Worm (Caenorhabditis elegans) whole organism, young adult: ENCODE data around the gene gspd-1.

Experiments
- B0261.1 ChIP-seq: sonication (generic microtip); optimal IDR thresholded peaks from 2 replicates; lab custom pipeline; 2016; ENCODE audit warnings: mild to moderate bottlenecking, missing genetic modification characterization, moderate library complexity, missing compliant biosample characterization
- C06A6.2 ChIP-seq: fragments of 200-800 bp; sonication (Bioruptor generic); conservative IDR thresholded peaks from 2 replicates; pipeline ENCODE4 v1.3.6; 2022; ENCODE audit warnings: missing genetic modification characterization, missing compliant biosample characterization
- C17E4.6 ChIP-seq: fragments of 200-800 bp; sonication (Bioruptor generic); IDR thresholded peaks from 2 replicates; pipeline ENCODE4 v1.3.6; 2022; ENCODE audit warnings: missing genetic modification reagents, missing genetic modification characterization, missing compliant biosample characterization
- F22D6.2 ChIP-seq: sonication (generic microtip); optimal IDR thresholded peaks from 2 replicates; lab custom pipeline; 2016; ENCODE audit warnings: mild to moderate bottlenecking, missing genetic modification characterization, missing compliant biosample characterization
- F37B4.10 ChIP-seq: fragments of 200-800 bp; sonication (Bioruptor generic); IDR thresholded peaks from 2 replicates; pipeline ENCODE4 v1.3.6; 2022; ENCODE audit warnings: missing genetic modification characterization, missing compliant biosample characterization
- F55B11.4 ChIP-seq: sonication (generic microtip); optimal IDR thresholded peaks from 2 replicates; lab custom pipeline; 2016; ENCODE audit warnings: missing compliant biosample characterization, missing genetic modification characterization, borderline replicate concordance; ENCODE audit not compliant: insufficient read depth
- F57A8.1 ChIP-seq: fragments of 200-800 bp; sonication (Bioruptor generic); optimal IDR thresholded peaks from 2 replicates; lab custom pipeline; 2018; ENCODE audit warnings: mild to moderate bottlenecking, missing genetic modification characterization, moderate library complexity, missing compliant biosample characterization
- Y53G8AR.9 ChIP-seq: fragments of 200-800 bp; sonication (Bioruptor generic); conservative IDR thresholded peaks from 2 replicates; pipeline ENCODE4 v1.3.6; 2022; ENCODE audit warnings: missing genetic modification reagents, missing genetic modification characterization, missing compliant biosample characterization
- Y67H2A.10 ChIP-seq: fragments of 200-800 bp; sonication (Bioruptor generic); conservative IDR thresholded peaks from 2 replicates; pipeline ENCODE4 v1.3.6; 2022; ENCODE audit warnings: missing genetic modification reagents, missing genetic modification characterization, missing compliant biosample characterization
- ama-1 ChIP-seq, 3 experiments: fragments of 150-350 bp in 1 of 3; sonication (generic microtip) in 2 of 3; optimal IDR thresholded peaks; 2 replicates each; lab custom pipeline; 2014 to 2018; ENCODE audit warnings: missing biosample characterization in 2 of 3, missing genetic modification characterization in 2 of 3, missing genetic modification reagents in 2 of 3
- aptf-3 ChIP-seq: fragments of 200-800 bp; sonication (Bioruptor generic); IDR thresholded peaks from 2 replicates; pipeline ENCODE4 v1.3.6; 2022; ENCODE audit warnings: missing genetic modification characterization, missing compliant biosample characterization
- attf-3 ChIP-seq: fragments of 200-800 bp; sonication (Bioruptor generic); conservative IDR thresholded peaks from 2 replicates; pipeline ENCODE4 v1.3.6; 2022; ENCODE audit warnings: missing genetic modification reagents, missing genetic modification characterization, missing compliant biosample characterization
- attf-5 ChIP-seq: fragments of 200-800 bp; sonication (Bioruptor generic); optimal IDR thresholded peaks from 2 replicates; lab custom pipeline; 2018; ENCODE audit warnings: mild to moderate bottlenecking, missing genetic modification characterization, missing compliant biosample characterization
- attf-6 ChIP-seq: fragments of 200-800 bp; sonication (Bioruptor generic); IDR thresholded peaks from 2 replicates; pipeline ENCODE4 v1.3.6; 2022; ENCODE audit warnings: missing genetic modification reagents, missing genetic modification characterization, missing compliant biosample characterization
- bed-2 ChIP-seq: fragments of 200-800 bp; sonication (Bioruptor generic); IDR thresholded peaks from 2 replicates; pipeline ENCODE4 v1.3.6; 2022; ENCODE audit warnings: missing genetic modification reagents, missing genetic modification characterization, missing compliant biosample characterization
- ceh-100 ChIP-seq: fragments of 200-800 bp; sonication (Bioruptor generic); IDR thresholded peaks from 2 replicates; pipeline ENCODE4 v1.3.6; 2022; ENCODE audit warnings: missing genetic modification reagents, missing genetic modification characterization, missing compliant biosample characterization
- ceh-91 ChIP-seq: fragments of 200-800 bp; sonication (Bioruptor generic); IDR thresholded peaks from 2 replicates; pipeline ENCODE4 v1.3.6; 2022; ENCODE audit warnings: missing genetic modification reagents, missing genetic modification characterization, missing compliant biosample characterization
- chd-7 ChIP-seq: sonication (generic microtip); optimal IDR thresholded peaks from 2 replicates; lab custom pipeline; 2016; ENCODE audit warnings: mild to moderate bottlenecking, missing genetic modification characterization, moderate library complexity, missing compliant biosample characterization
- efl-1 ChIP-seq: fragments of 150-350 bp; optimal IDR thresholded peaks from 2 replicates; lab custom pipeline; 2014; ENCODE audit warnings: missing biosample characterization, missing genetic modification reagents, missing genetic modification characterization
- egl-18 ChIP-seq: fragments of 200-800 bp; sonication (Bioruptor generic); IDR thresholded peaks from 2 replicates; pipeline ENCODE4 v1.3.6; 2022; ENCODE audit warnings: missing genetic modification reagents, missing genetic modification characterization, missing compliant biosample characterization
- ets-4 ChIP-seq: fragments of 200-800 bp; sonication (Bioruptor generic); optimal IDR thresholded peaks from 2 replicates; lab custom pipeline; 2018; ENCODE audit warnings: mild to moderate bottlenecking, missing genetic modification characterization, missing compliant biosample characterization
- hlh-12 ChIP-seq: sonication (generic microtip); optimal IDR thresholded peaks from 2 replicates; lab custom pipeline; 2016; ENCODE audit warnings: missing genetic modification characterization, missing compliant biosample characterization
- hmg-1.2 ChIP-seq: fragments of 200-800 bp; sonication (Bioruptor generic); IDR thresholded peaks from 2 replicates; pipeline ENCODE4 v1.3.6; 2022; ENCODE audit warnings: missing genetic modification reagents, missing genetic modification characterization, missing compliant biosample characterization
- hsf-1 ChIP-seq: fragments of 200-800 bp; sonication (Bioruptor generic); IDR thresholded peaks from 2 replicates; pipeline ENCODE4 v1.3.6; 2022; ENCODE audit warnings: missing genetic modification reagents, missing genetic modification characterization, missing compliant biosample characterization
- lag-1 ChIP-seq: fragments of 200-800 bp; sonication (Bioruptor generic); IDR thresholded peaks from 2 replicates; pipeline ENCODE4 v1.3.6; 2022; ENCODE audit warnings: missing genetic modification reagents, missing genetic modification characterization, missing compliant biosample characterization
- let-526 ChIP-seq: fragments of 200-800 bp; sonication (Bioruptor generic); IDR thresholded peaks from 2 replicates; pipeline ENCODE4 v1.3.6; 2022; ENCODE audit warnings: missing genetic modification reagents, missing genetic modification characterization, missing compliant biosample characterization
- lin-40 ChIP-seq: sonication (generic microtip); optimal IDR thresholded peaks from 2 replicates; lab custom pipeline; 2016; ENCODE audit warnings: missing genetic modification characterization, mild to moderate bottlenecking, missing compliant biosample characterization, missing genotype, missing genetic modification reagents
- lin-54 ChIP-seq: fragments of 200-800 bp; sonication (Bioruptor generic); optimal IDR thresholded peaks from 2 replicates; lab custom pipeline; 2018; ENCODE audit warnings: mild to moderate bottlenecking, missing genetic modification characterization, missing compliant biosample characterization
- lir-1 ChIP-seq: fragments of 200-800 bp; sonication (Bioruptor generic); conservative IDR thresholded peaks from 2 replicates; pipeline ENCODE4 v1.3.6; 2022; ENCODE audit warnings: missing genetic modification reagents, missing genetic modification characterization, missing compliant biosample characterization
- mxl-1 ChIP-seq: sonication (generic microtip); optimal IDR thresholded peaks from 2 replicates; lab custom pipeline; 2016; ENCODE audit warnings: missing genetic modification characterization, missing compliant biosample characterization
- nfya-1 ChIP-seq: sonication (generic microtip); optimal IDR thresholded peaks from 2 replicates; lab custom pipeline; 2017; ENCODE audit warnings: antibody characterized with exemption, missing compliant biosample characterization, missing genetic modification characterization, borderline replicate concordance; ENCODE audit not compliant: insufficient read depth
- nhr-120 ChIP-seq: fragments of 200-800 bp; sonication (Bioruptor generic); IDR thresholded peaks from 2 replicates; pipeline ENCODE4 v1.3.6; 2022; ENCODE audit warnings: missing genetic modification characterization, missing compliant biosample characterization
- nhr-179 ChIP-seq: sonication (generic microtip); optimal IDR thresholded peaks from 2 replicates; lab custom pipeline; 2016; ENCODE audit warnings: mild to moderate bottlenecking, missing genetic modification characterization, missing compliant biosample characterization
- nhr-80 ChIP-seq: sonication (generic microtip); optimal IDR thresholded peaks from 2 replicates; lab custom pipeline; 2016; ENCODE audit warnings: missing genetic modification characterization, missing compliant biosample characterization
- nhr-90 ChIP-seq: sonication (generic microtip); optimal IDR thresholded peaks from 2 replicates; lab custom pipeline; 2016; ENCODE audit warnings: missing genotype, mild to moderate bottlenecking, missing genetic modification characterization, missing compliant biosample characterization
- pha-4 ChIP-seq: fragments of 150-350 bp; sonication (generic microtip); optimal IDR thresholded peaks from 2 replicates; lab custom pipeline; 2014; ENCODE audit warnings: missing biosample characterization, missing genetic modification reagents, missing genetic modification characterization
- rcor-1 ChIP-seq: fragments of 200-800 bp; sonication (Bioruptor generic); IDR thresholded peaks from 2 replicates; pipeline ENCODE4 v1.3.6; 2022; ENCODE audit warnings: missing genetic modification reagents, missing genetic modification characterization, missing compliant biosample characterization
- rpc-1 ChIP-seq, 2 experiments: fragments of 150-350 bp in 1 of 2; sonication (generic microtip) in 1 of 2; optimal IDR thresholded peaks; 2 replicates each; lab custom pipeline; 2014 to 2018; ENCODE audit warnings: missing biosample characterization in 1 of 2, missing genetic modification characterization in 1 of 2, missing genetic modification reagents in 1 of 2, missing genotype in 1 of 2
- sea-2 ChIP-seq: fragments of 200-800 bp; sonication (Bioruptor generic); IDR thresholded peaks from 2 replicates; pipeline ENCODE4 v1.3.6; 2022; ENCODE audit warnings: missing genetic modification characterization, missing compliant biosample characterization
- snpc-1.1 ChIP-seq: sonication (generic microtip); optimal IDR thresholded peaks from 2 replicates; lab custom pipeline; 2017; ENCODE audit warnings: missing genetic modification characterization, mild to moderate bottlenecking, missing compliant biosample characterization, antibody characterized with exemption, moderate library complexity, missing genotype, missing genetic modification reagents; ENCODE audit not compliant: insufficient read depth
- snpc-1.3 ChIP-seq: sonication (generic microtip); optimal IDR thresholded peaks from 2 replicates; lab custom pipeline; 2017; ENCODE audit warnings: missing genetic modification characterization, mild to moderate bottlenecking, missing compliant biosample characterization, antibody characterized with exemption, moderate library complexity, missing genotype, missing genetic modification reagents; ENCODE audit not compliant: insufficient read depth
- tbx-9 ChIP-seq: sonication (generic microtip); optimal IDR thresholded peaks from 2 replicates; lab custom pipeline; 2016; ENCODE audit warnings: borderline replicate concordance, missing genetic modification characterization, inconsistent platforms, missing compliant biosample characterization
- tlf-1 ChIP-seq: fragments of 200-800 bp; sonication (Bioruptor generic); optimal IDR thresholded peaks from 2 replicates; lab custom pipeline; 2018; ENCODE audit warnings: mild to moderate bottlenecking, missing genetic modification characterization, missing compliant biosample characterization
- zfh-2 ChIP-seq: fragments of 200-800 bp; sonication (Bioruptor generic); conservative IDR thresholded peaks from 2 replicates; pipeline ENCODE4 v1.3.6; 2022; ENCODE audit warnings: missing genetic modification reagents, missing genetic modification characterization, missing compliant biosample characterization
- ztf-26 ChIP-seq: sonication (generic microtip); optimal IDR thresholded peaks from 2 replicates; lab custom pipeline; 2017; ENCODE audit warnings: missing genetic modification characterization, missing compliant biosample characterization
- ztf-3 ChIP-seq: fragments of 200-800 bp; sonication (Bioruptor generic); optimal IDR thresholded peaks from 2 replicates; lab custom pipeline; 2018; ENCODE audit warnings: mild to moderate bottlenecking, missing genetic modification characterization, missing compliant biosample characterization

gspd-1 gene

DNA sequence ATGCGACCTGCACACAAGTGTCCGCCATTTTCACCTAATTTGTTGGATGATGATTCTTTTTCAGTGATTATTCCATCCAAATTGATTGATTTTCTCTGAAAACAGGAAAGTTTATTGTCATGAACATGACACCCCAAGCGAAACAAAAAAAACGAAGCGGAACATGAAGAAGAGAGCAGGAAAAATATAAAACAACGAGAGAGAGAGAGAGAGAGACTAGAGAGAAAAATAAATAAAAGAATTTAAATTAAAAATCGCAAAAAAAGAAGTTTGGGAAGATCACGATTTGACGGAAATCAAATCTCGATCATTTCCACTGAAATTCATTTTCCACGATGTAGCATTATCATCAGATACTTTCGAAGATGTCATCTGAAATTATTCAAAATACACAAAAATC, 42.5 kb downstream of the gspd-1 start, which contains the start of gene klp-12:
Gene klp-12, minus strand, starts transcription at position 101 of the 400 bp plus-strand sequence.
- no peak for TF ChIP-seq bed-2
- no peak for TF ChIP-seq chd-7
- TF ChIP-seq F55B11.4, result no peak
- TF ChIP-seq tlf-1, result no peak
- no peak for TF ChIP-seq C06A6.2 (GFP tag; lab: Robert Waterston, UW)
- TF ChIP-seq F37B4.10 (GFP tag; lab: Robert Waterston, UW), result no peak
- no peak for TF ChIP-seq ztf-26
- no peak for TF ChIP-seq zfh-2 (GFP tag; lab: Robert Waterston, UW)
- no peak for TF ChIP-seq nhr-179
- no peak for TF ChIP-seq lin-40 (tag; lab: Kevin White, UChicago)
- TF ChIP-seq nhr-90 (tag; lab: Kevin White, UChicago), result no peak
- TF ChIP-seq rcor-1 (GFP tag; lab: Robert Waterston, UW), result no peak
- no peak for TF ChIP-seq attf-6
- TF ChIP-seq attf-3 (GFP tag; lab: Robert Waterston, UW), result no peak
- no peak for TF ChIP-seq F22D6.2
- no peak for TF ChIP-seq Y67H2A.10
- TF ChIP-seq efl-1 (GFP tag; lab: Kevin White, UChicago), result no peak
- no peak for TF ChIP-seq lag-1 (GFP tag; lab: Robert Waterston, UW)

DNA sequence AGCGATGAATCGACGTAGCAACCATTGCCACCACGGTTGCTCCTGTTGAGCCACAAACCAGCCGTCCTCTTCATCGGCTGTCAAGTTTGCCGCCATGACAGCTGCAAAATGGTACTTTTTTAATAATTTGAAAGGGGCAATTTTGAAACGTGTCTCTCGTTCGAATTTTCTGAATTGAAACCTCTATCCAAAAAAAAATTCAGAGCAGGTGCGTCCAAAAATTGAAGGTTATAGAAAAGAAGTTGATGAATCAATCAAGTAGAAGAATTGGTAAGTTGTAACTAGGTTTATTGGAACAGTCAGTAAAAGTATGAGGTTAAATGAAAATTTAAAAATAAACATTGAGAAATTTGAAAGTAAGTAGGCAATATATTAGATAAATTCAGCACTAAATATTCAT, 44.2 kb downstream of the gspd-1 start, which contains the start of gene T01G1.4:
Gene T01G1.4, minus strand, starts transcription at position 101 of the 400 bp plus-strand sequence.
- TF ChIP-seq ceh-91 (GFP tag; lab: Robert Waterston, UW) (no peak), pha-4 (tag; lab: Kevin White, UChicago) (no peak), aptf-3 (no peak), nhr-120 (GFP tag; lab: Robert Waterston, UW) (no peak), ets-4 (no peak), Y53G8AR.9 (no peak), ceh-100 (GFP tag; lab: Robert Waterston, UW) (no peak), snpc-1.1 (no peak), egl-18 (GFP tag; lab: Robert Waterston, UW) (no peak), hlh-12 (tag; lab: Kevin White, UChicago) (no peak), hsf-1 (no peak), attf-6 (no peak), ztf-3 (no peak), lin-40 (tag; lab: Kevin White, UChicago) (no peak), lin-54 (GFP tag; lab: Kevin White, UChicago) (no peak), ama-1 (optimal IDR thresholded peaks at IDR 0.05; lab: Kevin White, UChicago) (no peak), ama-1 (GFP tag; optimal IDR thresholded peaks at IDR 0.05; lab: Kevin White, UChicago) (no peak), mxl-1 (tag; lab: Kevin White, UChicago) (no peak)

DNA sequence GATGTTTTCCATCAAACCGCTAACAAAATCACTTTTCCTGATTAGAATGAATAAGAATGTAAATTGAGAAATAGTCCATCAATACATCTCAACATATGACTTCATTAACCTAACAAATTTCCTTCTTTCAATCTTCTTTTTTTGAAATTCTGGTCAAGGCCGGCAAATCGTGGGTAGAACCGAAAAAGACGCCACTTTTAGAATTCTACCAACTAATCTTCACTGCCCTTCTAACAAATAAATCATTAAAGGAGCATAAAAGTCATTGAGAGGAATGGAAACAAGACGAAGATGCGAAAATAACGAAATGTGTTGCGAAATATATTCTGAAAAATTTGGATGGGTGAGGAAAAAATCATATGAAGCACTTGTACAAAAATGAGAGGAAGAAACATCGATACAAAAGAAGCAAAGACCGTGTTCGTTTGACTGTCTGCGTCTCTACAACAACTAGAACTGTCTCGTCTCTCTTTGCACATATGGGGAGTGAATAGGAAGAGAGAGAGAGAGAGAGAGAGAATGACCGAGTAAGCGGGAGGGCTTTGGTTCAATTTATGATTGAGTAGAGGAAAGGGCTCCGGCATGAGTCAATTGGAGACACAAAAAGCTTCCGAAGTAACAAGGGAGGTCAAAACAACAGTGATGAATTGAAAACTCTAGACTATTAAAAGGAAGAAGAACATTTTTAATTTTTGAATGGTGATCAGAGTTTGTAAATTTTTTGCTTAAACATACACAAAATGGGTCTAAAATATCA, 46.8 kb downstream of the gspd-1 start:
- TF ChIP-seq sea-2 (GFP tag; lab: Robert Waterston, UW) (no peak), nhr-120 (GFP tag; lab: Robert Waterston, UW) (no peak), F57A8.1 (GFP tag; lab: Kevin White, UChicago) (no peak), rpc-1 (optimal IDR thresholded peaks at IDR 0.05; lab: Kevin White, UChicago) (no peak), rpc-1 (tag; optimal IDR thresholded peaks at IDR 0.05; lab: Kevin White, UChicago) (no peak), tbx-9 (no peak), lir-1 (GFP tag; lab: Robert Waterston, UW) (no peak), lin-54 (GFP tag; lab: Kevin White, UChicago) (no peak), snpc-1.3 (tag; lab: Kevin White, UChicago) (no peak), C17E4.6 (GFP tag; lab: Robert Waterston, UW) (no peak), mxl-1 (tag; lab: Kevin White, UChicago) (no peak), B0261.1 (no peak), nhr-80 (tag; lab: Kevin White, UChicago) (peak; percentile 45), let-526 (no peak), attf-5 (GFP tag; lab: Kevin White, UChicago) (peak; percentile 28), rcor-1 (GFP tag; lab: Robert Waterston, UW) (no peak), ama-1 (optimal IDR thresholded peaks at IDR 0.05; lab: Kevin White, UChicago) (no peak), ama-1 (GFP tag; optimal IDR thresholded peaks at IDR 0.05; lab: Kevin White, UChicago) (no peak), nfya-1 (tag; lab: Kevin White, UChicago) (no peak), hmg-1.2 (GFP tag; lab: Robert Waterston, UW) (peak; percentile 87)
